Fruit fly (Drosophila melanogaster) whole organism, adult: ENCODE results near the gene CG6972.

Experiments used
- cnc ChIP-seq, 2 experiments: fragments of >200 bp; optimal IDR thresholded peaks; 2 replicates each; lab custom pipeline; 2017
- kay ChIP-seq: fragments of 200-800 bp; sonication (Bioruptor generic); peaks from one replicate; lab custom pipeline; 2016; ENCODE audit warnings: missing biosample characterization, missing genetic modification characterization, borderline replicate concordance
- ovo ChIP-seq: fragments of 200-800 bp; sonication (Bioruptor generic); optimal IDR thresholded peaks from 2 replicates; lab custom pipeline; 2016; ENCODE audit warnings: missing biosample characterization, missing genetic modification characterization
- pad ChIP-seq: fragments of 200-800 bp; sonication (Bioruptor generic); optimal IDR thresholded peaks from 3 replicates; lab custom pipeline; 2017; ENCODE audit warnings: missing biosample characterization, missing genetic modification characterization, mild to moderate bottlenecking, moderate library complexity, missing genetic modification reagents

DNA sequence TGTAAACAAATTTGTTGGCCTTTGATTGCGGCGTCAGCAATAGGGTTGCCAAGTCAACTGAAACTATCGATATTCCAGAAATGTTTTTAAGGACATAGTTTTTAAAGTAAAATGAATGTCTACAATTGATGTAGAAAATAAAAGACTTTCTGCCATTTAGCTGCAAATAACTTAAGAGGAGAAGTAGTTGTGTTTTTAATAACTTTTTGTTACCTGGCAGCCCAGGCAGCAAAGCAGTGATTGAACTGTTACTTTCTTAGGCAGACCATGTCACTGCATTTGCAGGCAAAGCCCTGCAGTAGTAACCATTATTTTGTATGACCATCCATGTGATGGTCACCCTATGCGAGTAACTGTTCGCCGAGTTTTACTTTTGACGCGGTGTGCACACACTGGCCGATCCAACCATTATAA, 48.7 kb downstream of the CG6972 start, which contains the start of the genes rumi, CG7029 and Usp12-46:
- TF ChIP-seq pad (GFP tag; lab: Kevin White, UChicago): peak; percentile 59
- TF ChIP-seq cnc (optimal IDR thresholded peaks at IDR 0.05; lab: Kevin White, UChicago): no peak
- TF ChIP-seq kay (GFP tag; lab: Kevin White, UChicago): no peak
- peak; percentile 79 for TF ChIP-seq ovo
